Worm (Caenorhabditis elegans) whole organism, L1 larva: ENCODE results near the gene F14F3.4.
A peak's percentile ranks its signal among the peaks of the same experiment; 100 is the strongest.

Source experiments
- C04F5.9 ChIP-seq: sonication (generic microtip); optimal IDR thresholded peaks from 2 replicates; lab custom pipeline; 2016; ENCODE audit warnings: missing genetic modification characterization, missing compliant biosample characterization
- C16A3.4 ChIP-seq: fragments of 150-350 bp; optimal IDR thresholded peaks from 2 replicates; lab custom pipeline; 2014; ENCODE audit warnings: missing biosample characterization, missing genetic modification characterization
- aha-1 ChIP-seq: fragments of 150-350 bp; optimal IDR thresholded peaks from 2 replicates; lab custom pipeline; 2014; ENCODE audit warnings: missing biosample characterization, missing genetic modification characterization
- alr-1 ChIP-seq: fragments of 200-800 bp; sonication (Bioruptor generic); optimal IDR thresholded peaks from 2 replicates; lab custom pipeline; 2018; ENCODE audit warnings: borderline replicate concordance, mild to moderate bottlenecking, missing genetic modification characterization, missing compliant biosample characterization
- aly-2 ChIP-seq: fragments of 150-350 bp; optimal IDR thresholded peaks from 2 replicates; lab custom pipeline; 2014; ENCODE audit warnings: missing biosample characterization, missing genetic modification characterization
- blmp-1 ChIP-seq: fragments of 150-350 bp; optimal IDR thresholded peaks from 2 replicates; lab custom pipeline; 2014; ENCODE audit warnings: missing biosample characterization, missing genetic modification characterization
- ceh-63 ChIP-seq: fragments of 200-800 bp; sonication (Bioruptor generic); optimal IDR thresholded peaks from 2 replicates; lab custom pipeline; 2018; ENCODE audit warnings: mild to moderate bottlenecking, missing genetic modification characterization, missing compliant biosample characterization
- ceh-8 ChIP-seq: fragments of 200-800 bp; sonication (Bioruptor generic); optimal IDR thresholded peaks from 2 replicates; lab custom pipeline; 2018; ENCODE audit warnings: mild to moderate bottlenecking, missing genetic modification characterization, moderate library complexity, missing compliant biosample characterization
- ceh-82 ChIP-seq, 3 experiments: fragments of 150-350 bp in 1 of 3; sonication (generic microtip) in 2 of 3; optimal IDR thresholded peaks; 2 replicates each; lab custom pipeline; 2014 to 2017; ENCODE audit warnings: missing biosample characterization in 3 of 3, missing genetic modification characterization in 3 of 3
- dpl-1 ChIP-seq, 3 experiments: fragments of 150-350 bp in 2 of 3; sonication (generic microtip) in 1 of 3; optimal IDR thresholded peaks; 2 replicates each; lab custom pipeline; 2014 to 2017; ENCODE audit warnings: missing biosample characterization in 3 of 3, missing genetic modification characterization in 3 of 3, missing genetic modification reagents in 3 of 3
- dsc-1 ChIP-seq: sonication (generic microtip); optimal IDR thresholded peaks from 2 replicates; lab custom pipeline; 2016; ENCODE audit warnings: mild to moderate bottlenecking, missing genetic modification characterization, missing compliant biosample characterization
- egl-13 ChIP-seq: sonication (generic microtip); optimal IDR thresholded peaks from 2 replicates; lab custom pipeline; 2016; ENCODE audit warnings: missing genotype, missing genetic modification reagents, missing genetic modification characterization, missing compliant biosample characterization
- elt-2 ChIP-seq: sonication (generic microtip); optimal IDR thresholded peaks from 2 replicates; lab custom pipeline; 2016; ENCODE audit warnings: missing genetic modification characterization, mild to moderate bottlenecking, inconsistent platforms, missing compliant biosample characterization, missing genetic modification reagents
- ets-5 ChIP-seq: fragments of 200-800 bp; sonication (Bioruptor generic); IDR thresholded peaks from 2 replicates; pipeline ENCODE4 v1.3.6; 2022; ENCODE audit warnings: missing genetic modification characterization, missing compliant biosample characterization
- fkh-4 ChIP-seq: sonication (generic microtip); optimal IDR thresholded peaks from 2 replicates; lab custom pipeline; 2016; ENCODE audit warnings: missing compliant biosample characterization, missing genetic modification characterization, borderline replicate concordance
- hpl-2 ChIP-seq: fragments of 150-350 bp; optimal IDR thresholded peaks from 2 replicates; lab custom pipeline; 2014; ENCODE audit warnings: missing biosample characterization, missing genetic modification reagents, missing genetic modification characterization
- irx-1 ChIP-seq: sonication (generic microtip); optimal IDR thresholded peaks from 2 replicates; lab custom pipeline; 2016; ENCODE audit warnings: missing genetic modification characterization, missing compliant biosample characterization
- jun-1 ChIP-seq: fragments of 150-350 bp; optimal IDR thresholded peaks from 2 replicates; lab custom pipeline; 2014; ENCODE audit warnings: missing biosample characterization, missing genetic modification reagents, missing genetic modification characterization
- lin-13 ChIP-seq: fragments of 150-350 bp; optimal IDR thresholded peaks from 2 replicates; lab custom pipeline; 2014; ENCODE audit warnings: missing biosample characterization, missing genetic modification reagents, missing genetic modification characterization
- lin-14 ChIP-seq: fragments of 200-800 bp; sonication (Bioruptor generic); optimal IDR thresholded peaks from 2 replicates; lab custom pipeline; 2018; ENCODE audit warnings: mild to moderate bottlenecking, missing genetic modification characterization, moderate library complexity, missing compliant biosample characterization
- lir-3 ChIP-seq: sonication (generic microtip); optimal IDR thresholded peaks from 2 replicates; lab custom pipeline; 2016; ENCODE audit warnings: mild to moderate bottlenecking, missing genetic modification characterization, moderate library complexity, missing compliant biosample characterization; ENCODE audit not compliant: poor library complexity
- lsy-2 ChIP-seq, 2 experiments: fragments of 150-350 bp; optimal IDR thresholded peaks; 2 replicates each; lab custom pipeline; 2014; ENCODE audit warnings: missing biosample characterization in 2 of 2, missing genetic modification characterization in 2 of 2
- mdl-1 ChIP-seq, 2 experiments: fragments of 150-350 bp; optimal IDR thresholded peaks; 2 replicates each; lab custom pipeline; 2014 to 2017; ENCODE audit warnings: missing biosample characterization in 2 of 2, missing genetic modification characterization in 2 of 2, inconsistent platforms in 1 of 2
- mef-2 ChIP-seq: fragments of 150-350 bp; optimal IDR thresholded peaks from 2 replicates; lab custom pipeline; 2014; ENCODE audit warnings: missing biosample characterization, missing genetic modification characterization
- nhr-11 ChIP-seq: fragments of 150-350 bp; optimal IDR thresholded peaks from 2 replicates; lab custom pipeline; 2014; ENCODE audit warnings: missing biosample characterization, missing genetic modification characterization
- nhr-12 ChIP-seq: sonication (generic microtip); optimal IDR thresholded peaks from 2 replicates; lab custom pipeline; 2017; ENCODE audit warnings: missing biosample characterization, missing genetic modification characterization
- nhr-20 ChIP-seq: sonication (generic microtip); optimal IDR thresholded peaks from 2 replicates; lab custom pipeline; 2016; ENCODE audit warnings: mild to moderate bottlenecking, missing genetic modification characterization, missing compliant biosample characterization
- nhr-237 ChIP-seq: fragments of 150-350 bp; optimal IDR thresholded peaks from 2 replicates; lab custom pipeline; 2014; ENCODE audit warnings: missing biosample characterization, missing genetic modification characterization
- nhr-28 ChIP-seq: fragments of 150-350 bp; optimal IDR thresholded peaks from 2 replicates; lab custom pipeline; 2014; ENCODE audit warnings: missing biosample characterization, missing genetic modification characterization
- nhr-71 ChIP-seq: sonication (generic microtip); optimal IDR thresholded peaks from 2 replicates; lab custom pipeline; 2016; ENCODE audit warnings: mild to moderate bottlenecking, missing genetic modification characterization, moderate library complexity, missing compliant biosample characterization
- nhr-77 ChIP-seq: fragments of 150-350 bp; optimal IDR thresholded peaks from 2 replicates; lab custom pipeline; 2014; ENCODE audit warnings: missing biosample characterization, missing genetic modification characterization
- nhr-84 ChIP-seq: sonication (generic microtip); optimal IDR thresholded peaks from 2 replicates; lab custom pipeline; 2017; ENCODE audit warnings: missing biosample characterization, missing genetic modification characterization
- pag-3 ChIP-seq: sonication (generic microtip); optimal IDR thresholded peaks from 2 replicates; lab custom pipeline; 2017; ENCODE audit warnings: missing genetic modification characterization, mild to moderate bottlenecking, missing compliant biosample characterization, antibody characterized with exemption, borderline replicate concordance; ENCODE audit not compliant: insufficient read depth
- skn-1 ChIP-seq: fragments of 150-350 bp; optimal IDR thresholded peaks from 2 replicates; lab custom pipeline; 2014; ENCODE audit warnings: missing biosample characterization, missing genetic modification characterization
- sptf-1 ChIP-seq: fragments of 150-350 bp; optimal IDR thresholded peaks from 2 replicates; lab custom pipeline; 2014; ENCODE audit warnings: missing biosample characterization, missing genetic modification characterization
- tlp-1 ChIP-seq: fragments of 150-350 bp; optimal IDR thresholded peaks from 2 replicates; lab custom pipeline; 2014; ENCODE audit warnings: missing biosample characterization, missing genetic modification characterization
- unc-30 ChIP-seq: sonication (generic microtip); optimal IDR thresholded peaks from 2 replicates; lab custom pipeline; 2017; ENCODE audit warnings: missing biosample characterization, missing genetic modification characterization
- unc-62 ChIP-seq: fragments of 150-350 bp; optimal IDR thresholded peaks from 2 replicates; lab custom pipeline; 2014; ENCODE audit warnings: missing biosample characterization, missing genetic modification reagents, missing genetic modification characterization
- unc-86 ChIP-seq: sonication (generic microtip); optimal IDR thresholded peaks from 2 replicates; lab custom pipeline; 2016; ENCODE audit warnings: missing genetic modification characterization, missing compliant biosample characterization
- unc-98 ChIP-seq: fragments of 200-800 bp; sonication (Bioruptor generic); IDR thresholded peaks from 2 replicates; pipeline ENCODE4 v1.3.6; 2022; ENCODE audit warnings: missing genetic modification characterization, missing compliant biosample characterization
- zip-4 ChIP-seq: fragments of 200-800 bp; sonication (Bioruptor generic); optimal IDR thresholded peaks from 2 replicates; lab custom pipeline; 2018; ENCODE audit warnings: mild to moderate bottlenecking, missing genetic modification characterization, moderate library complexity, missing compliant biosample characterization
- ztf-11 ChIP-seq, 2 experiments: sonication (generic microtip); optimal IDR thresholded peaks; 2 replicates each; lab custom pipeline; 2016 to 2017; ENCODE audit warnings: missing genetic modification characterization in 2 of 2, missing biosample characterization in 1 of 2, missing compliant biosample characterization in 1 of 2
- ztf-4 ChIP-seq: fragments of 150-350 bp; optimal IDR thresholded peaks from 2 replicates; lab custom pipeline; 2014; ENCODE audit warnings: missing biosample characterization, missing genetic modification characterization

The F14F3.4 gene

ce11 chrX:10532180-10532833 lies 11.1 kb upstream of the F14F3.4 start (continued):
- no peak for TF ChIP-seq lin-14 (GFP tag; lab: Kevin White, UChicago)
- TF ChIP-seq mef-2: no peak
- TF ChIP-seq alr-1 (tag; lab: Kevin White, UChicago): no peak
- TF ChIP-seq aha-1: no peak
- TF ChIP-seq unc-98 (GFP tag; lab: Robert Waterston, UW): no peak
- no peak for TF ChIP-seq unc-30 (tag; lab: Kevin White, UChicago)
- no peak for TF ChIP-seq aly-2 (tag; lab: Kevin White, UChicago)
- TF ChIP-seq lin-13: no peak
- no peak for TF ChIP-seq nhr-11 (tag; lab: Kevin White, UChicago)
- no peak for TF ChIP-seq ceh-82 (tag; optimal IDR thresholded peaks at IDR 0.05; lab: Kevin White, UChicago)
- no peak for TF ChIP-seq ztf-4

DNA sequence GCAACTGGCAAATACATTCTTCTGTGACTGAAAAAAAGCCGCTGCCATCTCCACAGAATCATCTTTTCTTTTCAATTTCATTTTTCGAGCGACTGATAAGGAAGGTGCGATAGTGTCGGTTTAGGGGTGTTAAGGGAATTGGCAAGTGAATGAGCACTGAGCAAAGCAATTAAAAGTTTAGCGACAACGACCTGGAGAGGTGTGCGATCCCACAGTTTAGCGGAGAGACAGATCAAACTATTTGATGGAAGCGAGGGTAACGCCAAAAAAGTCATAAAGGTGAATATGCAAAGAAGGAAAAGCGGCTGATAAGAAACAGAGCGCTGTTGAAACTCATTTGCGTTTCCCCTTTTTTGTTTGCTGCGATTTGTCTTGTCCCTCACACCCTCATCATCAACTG lies 7.8 kb upstream of the F14F3.4 start, which contains the start of the genes F14F3.5 and slcf-1:
Gene F14F3.5, minus strand, starts transcription at position 234 of the 400 bp plus-strand sequence.
Gene slcf-1, plus strand, starts transcription at position 302 of the 400 bp plus-strand sequence.
- no peak for TF ChIP-seq skn-1 (tag; lab: Kevin White, UChicago)
- TF ChIP-seq elt-2 (tag; lab: Kevin White, UChicago): peak; percentile 75
- no peak for TF ChIP-seq nhr-237 (tag; lab: Kevin White, UChicago)

DNA sequence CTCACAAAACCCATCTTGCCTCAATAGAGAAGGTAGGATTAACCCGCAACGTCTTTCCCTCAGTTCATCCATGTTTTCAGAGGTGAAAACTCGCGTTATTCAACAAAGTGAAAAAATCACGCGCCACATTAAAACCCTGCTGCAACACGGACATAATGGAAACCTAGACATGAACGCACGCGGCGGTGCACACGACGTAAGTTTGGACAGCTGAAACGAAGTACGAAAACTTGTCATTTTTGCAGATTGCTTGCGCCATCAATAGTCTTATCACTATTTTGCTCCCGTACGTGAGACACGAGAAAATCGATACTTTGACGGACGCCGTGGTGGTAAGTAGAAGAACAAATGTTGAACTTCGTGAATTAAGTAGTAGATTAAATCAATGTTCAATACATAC lies 6.2 kb upstream of the F14F3.4 start:
- TF ChIP-seq mdl-1 (tag; optimal IDR thresholded peaks at IDR 0.05; lab: Kevin White, UChicago) (peak in 1 of 2 experiments; percentile 10), nhr-84 (no peak), lir-3 (tag; lab: Kevin White, UChicago) (no peak), elt-2 (tag; lab: Kevin White, UChicago) (peak; percentile 39), nhr-237 (tag; lab: Kevin White, UChicago) (no peak)
- TF ChIP-seq, all 84 proteins: peak for 2

DNA sequence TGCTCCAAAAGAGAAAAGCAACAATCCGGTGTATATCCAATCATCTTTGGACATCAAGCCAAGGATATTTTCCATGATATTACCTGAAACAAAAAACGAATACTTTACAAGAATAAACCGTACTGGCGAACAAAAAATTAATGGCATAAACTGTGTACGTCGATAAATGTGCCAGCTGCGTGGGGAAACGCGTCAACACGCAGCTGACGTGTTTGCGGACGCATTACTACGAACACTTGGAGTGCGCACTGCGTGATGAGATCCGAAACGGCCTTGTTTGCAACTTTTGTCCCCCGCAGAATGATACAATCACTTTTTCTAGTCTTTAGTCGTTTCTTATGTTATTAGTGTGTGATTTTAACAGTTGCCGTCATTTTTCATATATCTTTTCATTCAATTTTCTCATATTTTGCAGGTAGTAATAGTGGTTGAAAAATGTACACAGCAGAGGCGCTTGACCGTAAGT lies 3.3 kb upstream of the F14F3.4 start, which contains the start of the genes mboa-7 and git-1:
Gene mboa-7, minus strand, starts transcription at position 83 of the 466 bp plus-strand sequence.
Gene git-1, plus strand, starts transcription at position 416 of the 466 bp plus-strand sequence.
- no peak for TF ChIP-seq unc-86 (tag; lab: Kevin White, UChicago)
- peak; percentile 71 for TF ChIP-seq C16A3.4 (tag; lab: Kevin White, UChicago)
- no peak for TF ChIP-seq ceh-63
- no peak for TF ChIP-seq nhr-11 (tag; lab: Kevin White, UChicago)
- no peak for TF ChIP-seq tlp-1 (tag; lab: Kevin White, UChicago)
- TF ChIP-seq ztf-11 (tag; optimal IDR thresholded peaks at IDR 0.05; lab: Kevin White, UChicago): no peak
- peak; percentile 35 to 54 (median 54) for TF ChIP-seq dpl-1 (GFP tag; optimal IDR thresholded peaks at IDR 0.05; lab: Kevin White, UChicago)
- no peak for TF ChIP-seq nhr-28 (tag; lab: Kevin White, UChicago)
- no peak for TF ChIP-seq aha-1
- no peak for TF ChIP-seq pag-3 (tag; lab: Kevin White, UChicago)
- TF ChIP-seq unc-62 (GFP tag; lab: Kevin White, UChicago): no peak
- TF ChIP-seq blmp-1: peak; percentile 73
- TF ChIP-seq nhr-237 (tag; lab: Kevin White, UChicago): no peak
- no peak for TF ChIP-seq sptf-1 (tag; lab: Kevin White, UChicago)
- TF ChIP-seq nhr-12: no peak
- no peak for TF ChIP-seq aly-2 (tag; lab: Kevin White, UChicago)
- TF ChIP-seq ztf-4: no peak
- TF ChIP-seq egl-13 (tag; lab: Kevin White, UChicago): no peak
- TF ChIP-seq lin-14 (GFP tag; lab: Kevin White, UChicago): peak; percentile 92
- TF ChIP-seq irx-1 (tag; lab: Kevin White, UChicago): no peak
- TF ChIP-seq skn-1 (tag; lab: Kevin White, UChicago): peak; percentile 37
- TF ChIP-seq ets-5 (GFP tag; lab: Robert Waterston, UW): no peak
- no peak for TF ChIP-seq dsc-1 (tag; lab: Kevin White, UChicago)
- TF ChIP-seq zip-4 (GFP tag; lab: Kevin White, UChicago): no peak
- peak; percentile 86 for TF ChIP-seq nhr-20 (tag; lab: Kevin White, UChicago)
- peak; percentile 65 for TF ChIP-seq hpl-2
- TF ChIP-seq nhr-77: peak; percentile 45
- no peak for TF ChIP-seq mef-2
- no peak for TF ChIP-seq unc-30 (tag; lab: Kevin White, UChicago)
- TF ChIP-seq ceh-82 (tag; optimal IDR thresholded peaks at IDR 0.05; lab: Kevin White, UChicago): peak in 1 of 3 experiments; percentile 61
- TF ChIP-seq unc-98 (GFP tag; lab: Robert Waterston, UW): no peak
- no peak for TF ChIP-seq C04F5.9 (tag; lab: Kevin White, UChicago)
- peak; percentile 66 to 73 for TF ChIP-seq lsy-2 (tag; optimal IDR thresholded peaks at IDR 0.05; lab: Kevin White, UChicago)
- TF ChIP-seq ceh-8: no peak
- TF ChIP-seq fkh-4 (tag; lab: Kevin White, UChicago): no peak
- no peak for TF ChIP-seq lin-13
- no peak for TF ChIP-seq jun-1 (tag; lab: Kevin White, UChicago)
- peak; percentile 74 for TF ChIP-seq nhr-71 (tag; lab: Kevin White, UChicago)
